Worm (Caenorhabditis elegans): ENCODE results near the gene W03F8.6.
A peak's percentile ranks its signal among the peaks of the same experiment; 100 is the strongest.

W03F8.6 gene

DNA sequence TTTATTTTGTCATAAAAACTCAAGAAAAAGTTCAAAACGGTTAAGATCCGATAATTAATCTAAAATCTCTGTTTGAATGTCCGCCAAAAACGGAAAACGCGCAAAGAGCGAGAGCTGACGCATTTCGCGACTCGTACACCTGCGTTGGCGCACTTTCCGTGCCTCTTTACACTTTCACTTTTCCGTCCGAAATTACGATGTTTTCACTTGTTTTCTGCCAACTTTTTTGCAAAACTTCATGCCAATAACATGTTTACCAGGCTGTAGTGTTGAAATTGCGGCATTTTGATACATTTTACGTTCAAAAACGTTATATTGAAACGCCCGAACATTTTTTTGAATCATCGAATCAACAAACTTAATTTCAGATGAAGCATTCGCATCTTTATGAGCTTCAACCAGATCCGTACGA, 2.6 kb downstream of the W03F8.6 start, which contains the start of gene W03F8.4 (continued):
- TF ChIP-seq dmd-8 (GFP tag; IDR thresholded peaks at IDR 0.05) (no peak), spr-1 (tag; optimal IDR thresholded peaks at IDR 0.05) (peak; percentile 92), aha-1 (tag) (peak; percentile 97), jun-1 (tag; optimal IDR thresholded peaks at IDR 0.05) (peak; percentile 44), rbr-2 (tag; optimal IDR thresholded peaks at IDR 0.05) (peak; percentile 92), madf-9 (GFP tag; conservative IDR thresholded peaks at IDR 0.05) (0 out of 2 replicates have a peak, but pooled peaks have one; percentile 54), nhr-11 (tag; optimal IDR thresholded peaks at IDR 0.05) (peak; percentile 85), F26F4.8 (GFP tag; conservative IDR thresholded peaks at IDR 0.05) (no peak), mxl-3 (GFP tag; optimal IDR thresholded peaks at IDR 0.05) (peak; percentile 55), ctbp-1 (GFP tag; IDR thresholded peaks at IDR 0.05) (peak; percentile 83), T20F7.1 (GFP tag; optimal IDR thresholded peaks at IDR 0.05) (peak; percentile 81), set-16 (GFP tag; IDR thresholded peaks at IDR 0.05) (no peak), zip-2 (tag; optimal IDR thresholded peaks at IDR 0.05) (peak; percentile 49), Y75B8A.6 (GFP tag; IDR thresholded peaks at IDR 0.05) (no peak), daf-8 (GFP tag; IDR thresholded peaks at IDR 0.05) (no peak), lin-15B (tag; optimal IDR thresholded peaks at IDR 0.05) (peak; percentile 69), aly-2 (tag; optimal IDR thresholded peaks at IDR 0.05) (no peak), zfp-3 (GFP tag; conservative IDR thresholded peaks at IDR 0.05) (no peak; the same call in 1 of the 2 replicates), mdl-1 (tag; optimal IDR thresholded peaks at IDR 0.05) (peak in 1 of 2 experiments; percentile 28), vab-7 (GFP tag; IDR thresholded peaks at IDR 0.05) (0 out of 2 replicates have a peak, but pooled peaks have one; percentile 11), sdz-12 (GFP tag; optimal IDR thresholded peaks at IDR 0.05) (no peak), dmd-9 (GFP tag; IDR thresholded peaks at IDR 0.05) (no peak), ces-1 (GFP tag; optimal IDR thresholded peaks at IDR 0.05) (no peak), zfp-2 (tag; optimal IDR thresholded peaks at IDR 0.05) (peak; percentile 47), nhr-10 (tag; optimal IDR thresholded peaks at IDR 0.05) (no peak), hlh-30 (tag; optimal IDR thresholded peaks at IDR 0.05; ENCODE audit: insufficient read depth) (peak; percentile 85), pha-4 (GFP tag; IDR thresholded peaks at IDR 0.05) (no peak), pha-4 (tag; optimal IDR thresholded peaks at IDR 0.05) (no peak)

DNA sequence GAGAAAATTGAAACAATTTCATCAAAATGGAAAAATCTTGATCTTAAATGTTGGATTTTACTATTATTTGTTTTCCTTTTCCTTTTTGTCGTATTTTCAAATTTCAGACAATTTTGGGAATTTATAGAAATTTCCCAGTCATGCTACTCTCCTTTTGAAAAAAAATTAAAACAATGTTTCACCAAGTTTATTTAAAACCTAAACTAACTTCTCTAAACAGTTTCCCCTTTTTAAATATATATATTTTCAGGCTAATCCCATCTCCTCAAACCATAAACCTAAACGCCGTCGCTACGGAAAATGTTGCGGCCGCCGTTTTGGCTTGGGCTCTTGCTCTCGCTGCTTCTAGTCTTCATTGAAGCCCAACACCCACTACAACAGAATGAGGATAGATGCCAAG, 13.3 kb downstream of the W03F8.6 start, which contains the start of gene lam-1:
Gene lam-1, plus strand, starts transcription at position 301 of the 400 bp plus-strand sequence.
- TF ChIP-seq snpc-4 (tag; optimal IDR thresholded peaks at IDR 0.05) = no peak
- no peak for TF ChIP-seq mxl-3 (GFP tag; optimal IDR thresholded peaks at IDR 0.05)

DNA sequence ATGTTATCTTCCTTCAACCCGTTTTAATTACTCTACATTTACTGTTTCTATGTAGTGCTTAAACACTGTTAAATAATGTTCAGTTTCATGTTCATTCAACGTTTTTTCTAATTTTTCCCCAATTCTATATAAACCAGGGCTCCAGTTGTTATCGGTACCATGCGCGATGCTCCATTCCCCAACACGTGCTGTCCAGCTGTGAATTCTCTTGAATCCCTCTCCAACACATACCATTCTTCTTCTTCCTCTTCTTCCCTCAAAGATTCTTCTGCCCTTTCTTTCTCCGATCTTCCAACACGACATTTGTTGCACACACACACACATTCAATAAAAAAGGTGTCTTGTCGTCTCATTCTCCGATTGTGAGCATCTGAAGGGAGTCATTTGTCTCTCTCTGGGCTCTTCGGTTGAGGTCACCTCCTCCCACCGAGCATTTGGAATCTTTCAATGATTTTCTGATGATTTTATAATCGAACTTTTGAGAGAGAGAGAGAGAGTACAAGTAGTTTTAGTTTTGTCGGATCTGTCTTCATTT, 14.3 kb downstream of the W03F8.6 start:
- no peak for TF ChIP-seq php-3 (GFP tag; IDR thresholded peaks at IDR 0.05)
- TF ChIP-seq nhr-237 (tag; optimal IDR thresholded peaks at IDR 0.05) = no peak
- no peak for TF ChIP-seq Y105C5A.15 (GFP tag; IDR thresholded peaks at IDR 0.05)
- TF ChIP-seq hlh-11 (tag; optimal IDR thresholded peaks at IDR 0.05) = peak; percentile 30
- TF ChIP-seq aha-1 (tag) = peak; percentile 72
- TF ChIP-seq pha-4 (GFP tag; IDR thresholded peaks at IDR 0.05) = no peak
- no peak for TF ChIP-seq pha-4 (tag; optimal IDR thresholded peaks at IDR 0.05)
- TF ChIP-seq unc-62 (GFP tag; optimal IDR thresholded peaks at IDR 0.05 in 1 of 2) = peak in 1 of 2 experiments; percentile 34
- TF ChIP-seq unc-62 (tag; optimal IDR thresholded peaks at IDR 0.05) = no peak
- TF ChIP-seq D1046.2 (GFP tag; IDR thresholded peaks at IDR 0.05) = no peak
- no peak for TF ChIP-seq aly-2 (tag; optimal IDR thresholded peaks at IDR 0.05)
- TF ChIP-seq ZK337.2 (GFP tag; IDR thresholded peaks at IDR 0.05) = no peak

DNA sequence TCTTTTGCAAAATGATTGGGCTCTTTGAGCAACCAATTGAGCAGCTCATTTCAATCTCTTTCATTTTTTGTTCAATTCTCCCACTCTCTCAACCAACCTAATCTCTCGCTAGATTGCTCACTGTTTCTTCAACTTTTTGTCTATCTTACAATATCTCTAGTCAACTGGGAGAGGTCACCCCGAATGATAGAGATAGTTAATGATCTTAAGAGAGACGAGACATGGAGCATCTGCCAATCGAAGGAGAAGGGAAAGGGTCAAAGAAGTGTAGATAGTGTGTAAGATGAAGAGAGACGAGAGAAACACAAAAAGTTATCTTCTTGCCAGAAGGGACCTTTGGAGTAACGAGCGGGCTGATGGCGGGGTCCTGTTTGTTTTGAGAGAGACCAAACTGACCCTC, 17.0 kb downstream of the W03F8.6 start:
- TF ChIP-seq hlh-11 (tag; optimal IDR thresholded peaks at IDR 0.05) (peak; percentile 21), daf-16 (GFP tag; optimal IDR thresholded peaks at IDR 0.05) (peak in 1 of 2 experiments; percentile 68), daf-16 (tag; optimal IDR thresholded peaks at IDR 0.05) (no peak), unc-62 (GFP tag; optimal IDR thresholded peaks at IDR 0.05 in 1 of 2) (peak in 1 of 2 experiments; percentile 83), unc-62 (tag; optimal IDR thresholded peaks at IDR 0.05) (no peak), arid-1 (GFP tag; conservative IDR thresholded peaks at IDR 0.05) (no peak)
